Fruit fly (Drosophila melanogaster) whole organism, embryonic: ENCODE measurements around the gene Fbxl7.

Experiments
- Ada2b ChIP-seq: fragments of 200-800 bp; sonication (Bioruptor generic); IDR thresholded peaks from 2 replicates; pipeline ENCODE4 v1.3.6; 2022; ENCODE audit warnings: missing biosample characterization, missing genetic modification characterization
- Adf1 ChIP-seq: fragments of 200-800 bp; sonication (Bioruptor generic); IDR thresholded peaks from 2 replicates; pipeline ENCODE4 v1.3.6; 2022; ENCODE audit warnings: missing biosample characterization, missing genetic modification characterization
- Atf6 ChIP-seq: fragments of 200-800 bp; sonication (Bioruptor generic); IDR thresholded peaks from 2 replicates; pipeline ENCODE4 v1.3.6; 2022; ENCODE audit warnings: missing biosample characterization, missing genetic modification characterization
- B-H1 ChIP-seq: fragments of 200-800 bp; sonication (Bioruptor generic); IDR thresholded peaks from 3 replicates; pipeline ENCODE4 v1.3.6; 2022; ENCODE audit warnings: missing biosample characterization, missing genetic modification characterization
- CG10431 ChIP-seq: fragments of 200-800 bp; sonication (Bioruptor generic); optimal IDR thresholded peaks from 3 replicates; lab custom pipeline; 2018; ENCODE audit warnings: missing biosample characterization, mild to moderate bottlenecking, missing genetic modification characterization
- CG12071 ChIP-seq: fragments of 200-800 bp; sonication (Bioruptor generic); optimal IDR thresholded peaks from 3 replicates; lab custom pipeline; 2018; ENCODE audit warnings: missing biosample characterization, mild to moderate bottlenecking, missing genetic modification characterization
- CG12744 ChIP-seq: fragments of 200-800 bp; sonication (Bioruptor generic); optimal IDR thresholded peaks from 2 replicates; lab custom pipeline; 2016; ENCODE audit warnings: missing biosample characterization, missing genetic modification characterization
- CG13123 ChIP-seq: fragments of 200-800 bp; sonication (Bioruptor generic); optimal IDR thresholded peaks from 2 replicates; lab custom pipeline; 2016; ENCODE audit warnings: missing biosample characterization, missing genetic modification characterization
- CG13624 ChIP-seq: fragments of 200-800 bp; sonication (Bioruptor generic); optimal IDR thresholded peaks from 2 replicates; lab custom pipeline; 2016; ENCODE audit warnings: missing biosample characterization, missing genetic modification characterization
- CG1603 ChIP-seq: fragments of 200-800 bp; sonication (Bioruptor generic); optimal IDR thresholded peaks from 2 replicates; lab custom pipeline; 2019; ENCODE audit warnings: missing biosample characterization, mild to moderate bottlenecking, missing genetic modification characterization, moderate library complexity
- CG17361 ChIP-seq: fragments of 200-800 bp; sonication (Bioruptor generic); IDR thresholded peaks from 3 replicates; pipeline ENCODE4 v1.3.6; 2022; ENCODE audit warnings: missing biosample characterization, missing genetic modification characterization
- CG17829 ChIP-seq: fragments of 200-800 bp; optimal IDR thresholded peaks from 2 replicates; lab custom pipeline; 2019; ENCODE audit warnings: missing biosample characterization, mild to moderate bottlenecking, missing genetic modification characterization, moderate library complexity
- CG2116 ChIP-seq: fragments of 200-800 bp; sonication (Bioruptor generic); optimal IDR thresholded peaks from 3 replicates; lab custom pipeline; 2018; ENCODE audit warnings: missing biosample characterization, mild to moderate bottlenecking, missing genetic modification characterization
- CG30403 ChIP-seq: fragments of 200-800 bp; sonication (Bioruptor generic); optimal IDR thresholded peaks from 3 replicates; lab custom pipeline; 2016; ENCODE audit warnings: missing biosample characterization, missing genetic modification characterization
- CG33557 ChIP-seq: fragments of 200-800 bp; sonication (Bioruptor generic); optimal IDR thresholded peaks from 2 replicates; lab custom pipeline; 2019; ENCODE audit warnings: missing biosample characterization, mild to moderate bottlenecking, missing genetic modification characterization, moderate library complexity
- CG3726 ChIP-seq: fragments of 200-800 bp; sonication (Bioruptor generic); IDR thresholded peaks from 3 replicates; pipeline ENCODE4, ENCODE4 v1.3.6; 2022; ENCODE audit warnings: missing biosample characterization, missing genetic modification characterization
- CG3838 ChIP-seq: fragments of 200-800 bp; sonication (Bioruptor generic); optimal IDR thresholded peaks from 3 replicates; lab custom pipeline; 2016; ENCODE audit warnings: missing biosample characterization, missing genetic modification characterization
- CG3847 ChIP-seq: fragments of 200-800 bp; sonication (Bioruptor generic); IDR thresholded peaks from 2 replicates; pipeline ENCODE4 v1.3.6; 2022; ENCODE audit warnings: missing biosample characterization, missing genetic modification characterization
- CG7372 ChIP-seq: fragments of 200-800 bp; sonication (Bioruptor generic); IDR thresholded peaks from 2 replicates; pipeline ENCODE4 v1.3.6; 2022; ENCODE audit warnings: missing biosample characterization, missing genetic modification characterization
- CG7963 ChIP-seq: fragments of 200-800 bp; sonication (Bioruptor generic); IDR thresholded peaks from 3 replicates; pipeline ENCODE4 v1.3.6; 2022; ENCODE audit warnings: missing biosample characterization, missing genetic modification characterization; ENCODE audit not compliant: partially characterized antibody
- CG8944 ChIP-seq: fragments of 200-800 bp; sonication (Bioruptor generic); optimal IDR thresholded peaks from 3 replicates; lab custom pipeline; 2016; ENCODE audit warnings: missing biosample characterization, missing genetic modification characterization
- CG9797 ChIP-seq: fragments of 200-800 bp; sonication (Bioruptor generic); optimal IDR thresholded peaks from 3 replicates; lab custom pipeline; 2018; ENCODE audit warnings: missing biosample characterization, mild to moderate bottlenecking, missing genetic modification characterization
- Camta ChIP-seq: fragments of 200-800 bp; sonication (Bioruptor generic); optimal IDR thresholded peaks from 2 replicates; lab custom pipeline; 2016; ENCODE audit warnings: missing biosample characterization, missing genetic modification characterization
- Dfd ChIP-seq, 2 experiments: fragments of >200 bp; optimal IDR thresholded peaks; 2 replicates each; lab custom pipeline; 2017; ENCODE audit warnings: missing biosample characterization in 2 of 2, missing genetic modification characterization in 2 of 2
- Dip2 ChIP-seq: fragments of 200-800 bp; sonication (Bioruptor generic); IDR thresholded peaks from 2 replicates; pipeline ENCODE4 v1.3.6; 2022; ENCODE audit warnings: missing biosample characterization, missing genetic modification characterization
- Dref ChIP-seq: fragments of 200-800 bp; sonication (Bioruptor generic); IDR thresholded peaks from 2 replicates; pipeline ENCODE4 v1.3.6; 2022; ENCODE audit warnings: missing biosample characterization, missing genetic modification characterization
- Drgx ChIP-seq: fragments of 200-800 bp; sonication (Bioruptor generic); IDR thresholded peaks from 2 replicates; pipeline ENCODE4 v1.3.6; 2022; ENCODE audit warnings: missing biosample characterization, missing genetic modification characterization
- Jarid2 ChIP-seq: fragments of 200-800 bp; sonication (Bioruptor generic); optimal IDR thresholded peaks from 3 replicates; lab custom pipeline; 2017; ENCODE audit warnings: mild to moderate bottlenecking, missing biosample characterization, missing genetic modification reagents, missing genetic modification characterization
- MBD-R2 ChIP-seq: fragments of 200-800 bp; sonication (Bioruptor generic); IDR thresholded peaks from 2 replicates; pipeline ENCODE4 v1.3.6; 2022; ENCODE audit warnings: missing biosample characterization, missing genetic modification characterization
- Mrtf ChIP-seq: fragments of 200-800 bp; sonication (Bioruptor generic); IDR thresholded peaks from 3 replicates; pipeline ENCODE4 v1.3.6; 2022; ENCODE audit warnings: missing biosample characterization, missing genetic modification characterization
- NFAT ChIP-seq: fragments of 200-800 bp; sonication (Bioruptor generic); IDR thresholded peaks from 2 replicates; pipeline ENCODE4 v1.3.6; 2022; ENCODE audit warnings: missing biosample characterization, missing genetic modification characterization
- Poxn ChIP-seq: fragments of 200-800 bp; sonication (Bioruptor generic); IDR thresholded peaks from 2 replicates; pipeline ENCODE4 v1.3.6; 2022; ENCODE audit warnings: missing biosample characterization, missing genetic modification characterization
- Rfx ChIP-seq: fragments of 200-800 bp; sonication (Bioruptor generic); IDR thresholded peaks from 2 replicates; pipeline ENCODE4 v1.3.6; 2022; ENCODE audit warnings: missing biosample characterization, missing genetic modification characterization
- Side ChIP-seq: fragments of 200-800 bp; sonication (Bioruptor generic); optimal IDR thresholded peaks from 2 replicates; lab custom pipeline; 2016; ENCODE audit warnings: missing biosample characterization, missing genetic modification characterization
- Sin3A ChIP-seq: fragments of >200 bp; optimal IDR thresholded peaks from 2 replicates; lab custom pipeline; 2018
- Sry-δ ChIP-seq: fragments of 200-800 bp; sonication (Bioruptor generic); optimal IDR thresholded peaks from 2 replicates; lab custom pipeline; 2016; ENCODE audit warnings: missing biosample characterization, missing genetic modification characterization
- Ssrp ChIP-seq: fragments of 200-800 bp; sonication (Bioruptor generic); optimal IDR thresholded peaks from 2 replicates; lab custom pipeline; 2018; ENCODE audit warnings: missing biosample characterization, mild to moderate bottlenecking, missing genetic modification characterization, moderate library complexity
- amos ChIP-seq: fragments of 200-800 bp; sonication (Bioruptor generic); IDR thresholded peaks from 2 replicates; pipeline ENCODE4 v1.3.6; 2022; ENCODE audit warnings: missing biosample characterization, missing genetic modification characterization; ENCODE audit not compliant: partially characterized antibody
- bab2 ChIP-seq: fragments of 200-800 bp; sonication (Bioruptor generic); optimal IDR thresholded peaks from 2 replicates; lab custom pipeline; 2016; ENCODE audit warnings: missing biosample characterization, missing genetic modification characterization
- bcd ChIP-seq: fragments of 200-800 bp; sonication (Bioruptor generic); optimal IDR thresholded peaks from 2 replicates; lab custom pipeline; 2017; ENCODE audit warnings: missing biosample characterization, mild to moderate bottlenecking, missing genetic modification characterization
- dati ChIP-seq: fragments of 200-800 bp; sonication (Bioruptor generic); IDR thresholded peaks from 2 replicates; pipeline ENCODE4 v1.3.6; 2022; ENCODE audit warnings: missing biosample characterization, missing genetic modification characterization
- dmrt11E ChIP-seq: fragments of 200-800 bp; sonication (Bioruptor generic); optimal IDR thresholded peaks from 3 replicates; lab custom pipeline; 2018; ENCODE audit warnings: missing biosample characterization, mild to moderate bottlenecking, missing genetic modification characterization, moderate library complexity
- gfzf ChIP-seq: fragments of 200-800 bp; sonication (Bioruptor generic); optimal IDR thresholded peaks from 2 replicates; lab custom pipeline; 2016; ENCODE audit warnings: missing biosample characterization, mild to moderate bottlenecking, missing genetic modification characterization, moderate library complexity
- gro ChIP-seq: fragments of 200-800 bp; sonication (Bioruptor generic); optimal IDR thresholded peaks from 2 replicates; lab custom pipeline; 2016; ENCODE audit warnings: missing biosample characterization, missing genetic modification characterization
- ind ChIP-seq: fragments of 200-800 bp; sonication (Bioruptor generic); optimal IDR thresholded peaks from 3 replicates; lab custom pipeline; 2016; ENCODE audit warnings: missing biosample characterization, missing genetic modification characterization
- kay ChIP-seq: fragments of 200-800 bp; sonication (Bioruptor generic); optimal IDR thresholded peaks from 2 replicates; lab custom pipeline; 2016; ENCODE audit warnings: missing biosample characterization, missing genetic modification characterization
- mam ChIP-seq: fragments of 200-800 bp; sonication (Bioruptor generic); optimal IDR thresholded peaks from 3 replicates; lab custom pipeline; 2016; ENCODE audit warnings: missing biosample characterization, missing genetic modification characterization
- odd ChIP-seq: fragments of 200-800 bp; sonication (Bioruptor generic); optimal IDR thresholded peaks from 2 replicates; lab custom pipeline; 2017; ENCODE audit warnings: missing biosample characterization, mild to moderate bottlenecking, missing genetic modification characterization
- sqz ChIP-seq: fragments of 200-800 bp; sonication (Bioruptor generic); optimal IDR thresholded peaks from 3 replicates; lab custom pipeline; 2018; ENCODE audit warnings: missing biosample characterization, mild to moderate bottlenecking, missing genetic modification characterization
- sr ChIP-seq: fragments of 200-800 bp; sonication (Bioruptor generic); IDR thresholded peaks from 3 replicates; pipeline ENCODE4 v1.3.6; 2022; ENCODE audit warnings: missing biosample characterization, missing genetic modification characterization
- trh ChIP-seq: fragments of 200-800 bp; sonication (Bioruptor generic); optimal IDR thresholded peaks from 2 replicates; lab custom pipeline; 2016; ENCODE audit warnings: missing biosample characterization, missing genetic modification characterization
- vfl ChIP-seq: fragments of 200-800 bp; sonication (Bioruptor generic); optimal IDR thresholded peaks from 2 replicates; lab custom pipeline; 2016; ENCODE audit warnings: missing biosample characterization, missing genetic modification characterization
- vnd ChIP-seq: fragments of 200-800 bp; sonication (Bioruptor generic); IDR thresholded peaks from 3 replicates; pipeline ENCODE4 v1.3.6; 2022; ENCODE audit warnings: missing biosample characterization, missing genetic modification characterization; ENCODE audit not compliant: partially characterized antibody

The Fbxl7 gene

DNA sequence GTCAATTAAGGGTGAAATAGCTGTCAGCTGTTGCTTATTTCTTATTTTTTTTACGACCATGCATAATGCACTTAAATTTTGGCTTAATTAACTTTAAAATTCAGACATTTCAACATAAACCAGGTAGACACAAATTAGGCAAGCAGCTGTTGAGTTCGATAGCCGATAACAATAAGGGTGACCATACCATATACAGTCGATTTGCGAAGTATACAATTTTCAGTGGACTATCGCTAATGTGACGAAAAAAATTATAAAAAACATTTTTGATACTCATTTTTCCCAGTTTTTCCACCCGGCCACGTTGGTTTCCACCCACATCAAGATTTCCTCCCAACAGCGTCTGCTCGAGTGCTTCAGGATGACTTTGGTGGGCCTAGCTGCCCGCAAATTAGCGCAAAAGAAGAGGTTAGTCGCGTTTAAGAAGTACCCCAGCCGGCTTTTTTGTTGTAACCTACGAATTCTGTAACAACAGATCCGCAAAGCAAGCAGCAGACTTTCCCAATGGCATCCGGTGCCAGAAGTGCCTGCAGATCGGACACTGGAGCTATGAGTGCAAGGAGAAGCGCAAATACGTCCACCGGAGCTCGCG is 43.1 kb downstream of the Fbxl7 start, which contains the start of the genes CG4287 and CG5516 (continued):
- TF ChIP-seq Side (peak; percentile 63), Jarid2 (GFP tag; lab: Kevin White, UChicago) (no peak), CG9797 (GFP tag; lab: Kevin White, UChicago) (no peak), CG3847 (GFP tag; lab: Robert Waterston, UW) (no peak), Rfx (GFP tag; lab: Robert Waterston, UW) (no peak), Dip2 (GFP tag; lab: Robert Waterston, UW) (no peak), sr (no peak), mam (GFP tag; lab: Kevin White, UChicago) (peak; percentile 51), gfzf (GFP tag; lab: Kevin White, UChicago) (peak; percentile 25), CG17361 (GFP tag; lab: Robert Waterston, UW) (no peak), CG7963 (no peak), CG30403 (peak; percentile 38), bab2 (no peak), dmrt11E (tag; lab: Kevin White, UChicago) (no peak), CG17829 (tag; lab: Kevin White, UChicago) (no peak), Ssrp (no peak), Dfd (GFP tag; optimal IDR thresholded peaks at IDR 0.05; lab: Kevin White, UChicago) (no peak), Ada2b (GFP tag; lab: Robert Waterston, UW) (no peak), kay (GFP tag; lab: Kevin White, UChicago) (peak; percentile 39), odd (GFP tag; lab: Kevin White, UChicago) (no peak), CG13123 (no peak), CG12071 (GFP tag; lab: Kevin White, UChicago) (no peak), B-H1 (GFP tag; lab: Robert Waterston, UW) (no peak), Mrtf (no peak), CG3726 (GFP tag; lab: Robert Waterston, UW) (no peak), amos (GFP tag; lab: Robert Waterston, UW) (no peak; the same call in 1 of the 2 replicates), CG8944 (GFP tag; lab: Kevin White, UChicago) (no peak), vnd (no peak), Dref (GFP tag; lab: Robert Waterston, UW) (peak; percentile 72), CG7372 (GFP tag; lab: Robert Waterston, UW) (no peak), Atf6 (GFP tag; lab: Robert Waterston, UW) (no peak), CG13624 (GFP tag; lab: Kevin White, UChicago) (no peak), CG3838 (GFP tag; lab: Kevin White, UChicago) (no peak), NFAT (GFP tag; lab: Robert Waterston, UW) (peak; percentile 54; the same call in 1 of the 2 replicates), Adf1 (GFP tag; lab: Robert Waterston, UW) (no peak), bcd (GFP tag; lab: Kevin White, UChicago) (no peak), Camta (GFP tag; lab: Kevin White, UChicago) (no peak), ind (GFP tag; lab: Kevin White, UChicago) (peak; percentile 25), Poxn (GFP tag; lab: Robert Waterston, UW) (no peak), CG2116 (peak; percentile 92), Sin3A (lab: Kevin White, UChicago) (peak; percentile 12), CG33557 (GFP tag; lab: Kevin White, UChicago) (no peak), CG10431 (GFP tag; lab: Kevin White, UChicago) (no peak), trh (no peak), gro (no peak), Sry-δ (GFP tag; lab: Kevin White, UChicago) (peak; percentile 56), Drgx (GFP tag; lab: Robert Waterston, UW) (no peak), dati (GFP tag; lab: Robert Waterston, UW) (no peak), sqz (no peak), MBD-R2 (peak; percentile 87), CG12744 (no peak), vfl (GFP tag; lab: Kevin White, UChicago) (peak; percentile 20), CG1603 (peak; percentile 54)
